Worm (Caenorhabditis elegans) whole organism, L2 larva: ENCODE results near the gene C45B11.2.

Experiments
- F13H6.1 ChIP-seq: sonication (generic microtip); optimal IDR thresholded peaks from 2 replicates; lab custom pipeline; 2016; ENCODE audit warnings: missing genetic modification characterization, missing compliant biosample characterization
- R02D3.7 ChIP-seq: fragments of 150-350 bp; optimal IDR thresholded peaks from 2 replicates; lab custom pipeline; 2014; ENCODE audit warnings: missing biosample characterization, missing genetic modification characterization
- Y55F3AM.14 ChIP-seq: fragments of 200-800 bp; sonication (Bioruptor generic); optimal IDR thresholded peaks from 2 replicates; lab custom pipeline; 2018; ENCODE audit warnings: mild to moderate bottlenecking, missing genetic modification characterization, missing compliant biosample characterization
- alr-1 ChIP-seq: fragments of 150-350 bp; optimal IDR thresholded peaks from 2 replicates; lab custom pipeline; 2014; ENCODE audit warnings: missing biosample characterization, missing genetic modification characterization
- ama-1 ChIP-seq: fragments of 150-350 bp; optimal IDR thresholded peaks from 2 replicates; lab custom pipeline; 2018; ENCODE audit warnings: inconsistent platforms
- blmp-1 ChIP-seq: sonication (generic microtip); optimal IDR thresholded peaks from 2 replicates; lab custom pipeline; 2017; ENCODE audit warnings: missing genetic modification characterization, mild to moderate bottlenecking, missing compliant biosample characterization, antibody characterized with exemption, moderate library complexity; ENCODE audit not compliant: insufficient read depth
- crh-2 ChIP-seq: sonication (generic microtip); optimal IDR thresholded peaks from 2 replicates; lab custom pipeline; 2017; ENCODE audit warnings: missing biosample characterization, missing genetic modification characterization
- dmd-4 ChIP-seq: sonication (generic microtip); optimal IDR thresholded peaks from 2 replicates; lab custom pipeline; 2017; ENCODE audit warnings: missing biosample characterization, missing genetic modification characterization
- egl-27 ChIP-seq: sonication (generic microtip); optimal IDR thresholded peaks from 3 replicates; lab custom pipeline; 2017; ENCODE audit warnings: missing biosample characterization, missing genetic modification reagents, missing genetic modification characterization
- elt-1 ChIP-seq: fragments of 150-350 bp; optimal IDR thresholded peaks from 2 replicates; lab custom pipeline; 2014; ENCODE audit warnings: missing biosample characterization, missing genetic modification characterization
- elt-3 ChIP-seq: sonication (generic microtip); optimal IDR thresholded peaks from 2 replicates; lab custom pipeline; 2017; ENCODE audit warnings: missing biosample characterization, missing genetic modification characterization
- fos-1 ChIP-seq: fragments of 150-350 bp; optimal IDR thresholded peaks from 2 replicates; lab custom pipeline; 2014; ENCODE audit warnings: missing biosample characterization, missing genetic modification characterization
- lin-11 ChIP-seq: fragments of 150-350 bp; sonication (generic microtip); optimal IDR thresholded peaks from 2 replicates; lab custom pipeline; 2014; ENCODE audit warnings: missing biosample characterization, missing genetic modification characterization, inconsistent platforms, mixed read lengths
- lin-13 ChIP-seq: fragments of 150-350 bp; optimal IDR thresholded peaks from 2 replicates; lab custom pipeline; 2014; ENCODE audit warnings: missing biosample characterization, missing genetic modification reagents, missing genetic modification characterization
- lin-39 ChIP-seq: fragments of 150-350 bp; optimal IDR thresholded peaks from 2 replicates; lab custom pipeline; 2014; ENCODE audit warnings: missing biosample characterization, missing genetic modification reagents, missing genetic modification characterization
- lsy-2 ChIP-seq, 2 experiments: fragments of 150-350 bp in 1 of 2; sonication (generic microtip) in 1 of 2; optimal IDR thresholded peaks; 2 replicates each; lab custom pipeline; 2014 to 2017; ENCODE audit warnings: missing biosample characterization in 2 of 2, missing genetic modification characterization in 2 of 2
- mab-5 ChIP-seq: fragments of 150-350 bp; optimal IDR thresholded peaks from 2 replicates; lab custom pipeline; 2014; ENCODE audit warnings: missing biosample characterization, missing genetic modification characterization
- mbf-1 ChIP-seq: sonication (generic microtip); optimal IDR thresholded peaks from 2 replicates; lab custom pipeline; 2017; ENCODE audit warnings: missing biosample characterization, missing genetic modification characterization
- mdl-1 ChIP-seq, 2 experiments: fragments of 150-350 bp in 1 of 2; sonication (generic microtip) in 1 of 2; optimal IDR thresholded peaks; 2 replicates each; lab custom pipeline; 2017; ENCODE audit warnings: missing biosample characterization in 2 of 2, missing genetic modification characterization in 2 of 2
- nhr-11 ChIP-seq: fragments of 150-350 bp; optimal IDR thresholded peaks from 2 replicates; lab custom pipeline; 2014; ENCODE audit warnings: missing biosample characterization, missing genetic modification characterization
- nhr-129 ChIP-seq: fragments of 150-350 bp; optimal IDR thresholded peaks from 2 replicates; lab custom pipeline; 2014; ENCODE audit warnings: missing biosample characterization, missing genetic modification characterization
- nhr-23 ChIP-seq: fragments of 150-350 bp; optimal IDR thresholded peaks from 2 replicates; lab custom pipeline; 2014; ENCODE audit warnings: missing biosample characterization, missing genetic modification reagents, missing genetic modification characterization
- nhr-25 ChIP-seq: fragments of 150-350 bp; sonication (generic microtip); optimal IDR thresholded peaks from 3 replicates; lab custom pipeline; 2014; ENCODE audit warnings: missing biosample characterization, missing genetic modification characterization
- nhr-6 ChIP-seq: fragments of 150-350 bp; optimal IDR thresholded peaks from 2 replicates; lab custom pipeline; 2014; ENCODE audit warnings: missing biosample characterization, missing genetic modification characterization
- nhr-77 ChIP-seq: fragments of 150-350 bp; optimal IDR thresholded peaks from 2 replicates; lab custom pipeline; 2014; ENCODE audit warnings: missing biosample characterization, missing genetic modification characterization
- sma-3 ChIP-seq: sonication (generic microtip); optimal IDR thresholded peaks from 2 replicates; lab custom pipeline; 2016; ENCODE audit warnings: missing genetic modification reagents, missing genetic modification characterization, missing compliant biosample characterization
- sma-9 ChIP-seq, 2 experiments: fragments of 150-350 bp in 1 of 2; sonication (generic microtip) in 1 of 2; optimal IDR thresholded peaks; 2 replicates each; lab custom pipeline; 2014 to 2016; ENCODE audit warnings: missing genetic modification characterization in 2 of 2, mild to moderate bottlenecking in 1 of 2, missing biosample characterization in 1 of 2, missing compliant biosample characterization in 1 of 2, missing genetic modification reagents in 1 of 2, moderate library complexity in 1 of 2
- unc-55 ChIP-seq: fragments of 150-350 bp; sonication (generic microtip); optimal IDR thresholded peaks from 3 replicates; lab custom pipeline; 2014; ENCODE audit warnings: missing biosample characterization, missing genetic modification reagents, missing genetic modification characterization
- zag-1 ChIP-seq: fragments of 150-350 bp; optimal IDR thresholded peaks from 2 replicates; lab custom pipeline; 2014; ENCODE audit warnings: missing biosample characterization, missing genetic modification characterization
- ztf-11 ChIP-seq: sonication (generic microtip); optimal IDR thresholded peaks from 2 replicates; lab custom pipeline; 2017; ENCODE audit warnings: missing biosample characterization, missing genetic modification characterization
- ztf-4 ChIP-seq: fragments of 150-350 bp; optimal IDR thresholded peaks from 2 replicates; lab custom pipeline; 2014; ENCODE audit warnings: missing biosample characterization, missing genetic modification characterization

C45B11.2 gene

DNA sequence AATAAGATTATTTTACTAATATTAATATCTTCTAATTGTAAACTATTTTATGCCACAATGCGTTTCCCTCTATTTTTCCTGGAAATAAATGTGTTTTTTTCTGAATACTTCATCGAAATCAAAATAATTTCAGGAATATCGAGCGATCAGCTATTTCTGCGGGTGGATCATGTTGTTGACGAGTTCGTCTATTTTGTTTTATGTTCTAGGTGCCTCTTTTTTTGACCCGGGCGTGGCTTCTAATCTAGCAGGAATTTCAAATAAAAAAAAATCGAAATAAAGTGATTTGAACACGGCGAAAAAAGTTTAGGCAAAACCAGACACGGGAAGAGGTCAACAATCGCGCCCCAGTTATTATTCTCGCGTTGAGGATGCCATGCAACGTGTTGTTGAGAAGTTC is 9.4 kb downstream of the C45B11.2 start, which contains the start of gene T04C12.33:
Gene T04C12.33 (plus strand): TSS at position 301 of the 400 bp plus-strand sequence.
- TF ChIP-seq sma-3 (GFP tag; lab: Kevin White, UChicago) (no peak), zag-1 (tag; lab: Kevin White, UChicago) (no peak), alr-1 (tag; lab: Kevin White, UChicago) (no peak), nhr-25 (no peak), blmp-1 (no peak), F13H6.1 (tag; lab: Kevin White, UChicago) (no peak), lsy-2 (tag; optimal IDR thresholded peaks at IDR 0.05; lab: Kevin White, UChicago) (no peak), ztf-11 (no peak), fos-1 (tag; lab: Kevin White, UChicago) (no peak), lin-13 (GFP tag; lab: Kevin White, UChicago) (no peak), sma-9 (GFP tag; optimal IDR thresholded peaks at IDR 0.05; lab: Kevin White, UChicago) (no peak), sma-9 (tag; optimal IDR thresholded peaks at IDR 0.05; lab: Kevin White, UChicago) (no peak)

DNA sequence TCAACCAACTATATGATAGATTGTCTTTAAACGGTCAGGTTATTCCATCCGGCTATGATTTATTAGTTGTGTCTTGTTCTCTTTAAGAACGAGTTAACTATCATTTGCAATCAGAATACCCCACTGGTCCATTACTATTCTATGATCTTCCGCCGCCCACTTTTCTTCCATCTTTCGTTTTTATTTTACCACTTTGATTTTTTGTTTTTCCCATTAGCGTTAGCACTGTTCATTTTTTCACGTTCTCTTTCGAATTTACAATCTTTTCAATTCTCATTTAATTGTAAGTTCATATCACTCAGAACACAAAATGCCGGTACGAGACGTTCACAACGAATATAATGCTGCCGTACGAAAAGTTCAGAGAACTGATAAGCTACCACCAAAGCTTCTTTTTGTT is 11.3 kb downstream of the C45B11.2 start, which contains the start of gene T04C12.7:
Gene T04C12.7 (plus strand): TSS at position 301 of the 400 bp plus-strand sequence.
- no peak for TF ChIP-seq zag-1 (tag; lab: Kevin White, UChicago)

DNA sequence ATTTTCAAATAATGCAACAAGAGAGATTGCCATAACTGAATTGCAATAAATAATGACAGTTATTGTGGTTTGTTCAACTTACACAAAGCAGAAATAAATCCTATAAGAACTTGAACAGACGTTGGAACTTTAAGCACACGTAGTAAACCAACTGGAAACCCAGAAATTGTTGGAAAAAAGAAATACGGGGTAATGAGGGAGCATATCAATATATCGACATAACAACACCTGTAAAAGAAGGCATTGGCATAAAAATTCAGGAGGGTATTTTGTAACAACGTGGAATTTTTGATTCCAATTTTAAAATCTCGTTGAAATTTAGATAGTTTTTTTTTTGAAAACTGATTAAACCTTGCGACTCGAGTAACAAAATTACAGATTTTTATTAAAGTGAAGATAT is 14.0 kb downstream of the C45B11.2 start:
- no peak for TF ChIP-seq mbf-1 (tag; lab: Kevin White, UChicago)

DNA sequence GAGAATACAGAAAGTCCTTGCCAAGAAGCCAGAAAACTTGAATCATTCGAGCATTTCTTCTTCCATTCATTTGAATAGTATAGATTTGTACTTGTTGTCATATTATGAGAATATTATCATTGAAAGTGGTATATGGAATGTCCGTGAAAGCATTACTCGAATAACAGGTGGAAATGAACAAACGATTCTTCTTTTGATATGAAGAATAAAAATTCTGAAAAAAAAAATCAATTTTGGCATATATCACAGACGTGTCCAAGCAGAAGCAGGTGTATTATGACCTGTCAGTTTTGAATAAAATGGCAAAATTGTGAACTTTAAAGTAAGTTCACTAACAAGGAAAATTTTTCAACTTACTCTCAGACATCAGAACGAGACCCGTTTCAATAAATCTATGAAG is 14.5 kb downstream of the C45B11.2 start, which contains the start of gene srh-75:
Gene srh-75 (minus strand): TSS at position 101 of the 400 bp plus-strand sequence.
- TF ChIP-seq mab-5 (tag; lab: Kevin White, UChicago) (no peak), Y55F3AM.14 (GFP tag; lab: Kevin White, UChicago) (no peak), fos-1 (tag; lab: Kevin White, UChicago) (no peak), nhr-77 (tag; lab: Kevin White, UChicago) (no peak), unc-55 (GFP tag; lab: Kevin White, UChicago) (no peak), elt-1 (tag; lab: Kevin White, UChicago) (no peak), elt-3 (no peak)

DNA sequence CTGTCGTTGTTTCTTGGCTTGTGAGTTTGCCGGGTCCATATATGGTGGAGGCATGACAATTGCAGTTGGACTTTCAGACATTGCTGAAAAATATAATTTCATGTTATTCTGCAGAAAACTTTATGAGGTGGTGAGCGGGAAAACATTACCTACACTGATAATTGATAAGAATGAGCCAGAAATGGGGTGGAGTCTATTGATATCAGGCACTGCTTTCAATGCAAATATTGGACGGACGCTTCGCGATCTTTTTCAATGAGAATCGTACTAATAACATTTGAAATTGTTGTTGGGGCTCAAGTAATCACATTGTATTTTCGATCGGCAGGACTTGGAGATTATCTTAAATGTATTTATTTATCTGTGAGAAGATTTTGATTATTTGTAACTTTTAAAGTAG is 16.7 kb downstream of the C45B11.2 start, which contains the start of gene T04C12.1:
Gene T04C12.1 (minus strand): TSS at position 90 of the 400 bp plus-strand sequence.
- no peak for TF ChIP-seq crh-2
- no peak for TF ChIP-seq dmd-4
- TF ChIP-seq egl-27 (tag; lab: Kevin White, UChicago): no peak
- TF ChIP-seq lsy-2 (tag; optimal IDR thresholded peaks at IDR 0.05; lab: Kevin White, UChicago): no peak
- TF ChIP-seq nhr-25: peak; percentile 29
- TF ChIP-seq lin-39 (tag; lab: Kevin White, UChicago): no peak
- TF ChIP-seq nhr-6: no peak
- TF ChIP-seq ama-1 (lab: Kevin White, UChicago): peak; percentile 56
- TF ChIP-seq fos-1 (tag; lab: Kevin White, UChicago): no peak
- TF ChIP-seq mdl-1 (tag; optimal IDR thresholded peaks at IDR 0.05; lab: Kevin White, UChicago): no peak
- no peak for TF ChIP-seq R02D3.7 (tag; lab: Kevin White, UChicago)
- peak; percentile 9 for TF ChIP-seq sma-9 (GFP tag; optimal IDR thresholded peaks at IDR 0.05; lab: Kevin White, UChicago)
- no peak for TF ChIP-seq sma-9 (tag; optimal IDR thresholded peaks at IDR 0.05; lab: Kevin White, UChicago)
- TF ChIP-seq sma-3 (GFP tag; lab: Kevin White, UChicago): no peak
- no peak for TF ChIP-seq nhr-23
- no peak for TF ChIP-seq nhr-11 (tag; lab: Kevin White, UChicago)

DNA sequence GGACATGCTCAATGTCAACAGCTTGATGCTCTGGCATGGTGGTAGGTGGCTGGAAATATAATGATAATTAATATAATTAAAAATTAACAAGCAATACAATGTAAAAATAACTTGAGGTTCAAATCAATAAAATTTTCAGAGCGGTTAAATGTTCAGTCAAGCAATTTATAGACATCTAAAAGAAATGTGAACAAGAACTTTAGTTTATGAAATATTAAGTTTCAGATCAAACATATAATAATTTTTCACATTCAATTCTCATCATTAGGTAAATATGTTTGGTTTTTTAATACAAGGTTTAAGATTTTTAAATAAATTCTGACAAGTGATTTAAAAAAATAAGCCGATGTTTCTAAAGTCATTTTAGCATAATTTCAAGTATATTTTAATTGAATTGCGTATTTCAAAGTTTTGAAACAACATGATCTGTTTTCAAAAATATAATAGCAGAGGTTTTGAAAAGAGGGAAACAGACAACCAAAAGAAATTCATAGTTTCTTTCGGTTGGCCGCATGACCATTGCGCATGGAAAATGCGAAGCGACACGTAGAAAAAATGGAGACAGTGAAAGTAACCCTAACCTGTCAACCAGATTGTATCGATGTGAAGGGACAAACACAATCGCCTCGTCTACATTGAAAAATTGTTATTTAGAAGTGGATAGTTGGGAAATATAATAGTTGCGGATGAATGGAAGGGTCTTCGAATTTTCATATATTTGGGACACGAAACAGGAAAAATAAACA is 17.9 kb downstream of the C45B11.2 start, which contains the start of gene T04C12.11:
Gene T04C12.11 (minus strand): TSS at position 51 of the 746 bp plus-strand sequence.
- TF ChIP-seq nhr-129 (tag; lab: Kevin White, UChicago) (peak; percentile 58), lin-11 (tag; lab: Kevin White, UChicago) (no peak), Y55F3AM.14 (GFP tag; lab: Kevin White, UChicago) (no peak), ama-1 (lab: Kevin White, UChicago) (no peak), blmp-1 (peak; percentile 95), nhr-23 (no peak), ztf-4 (tag; lab: Kevin White, UChicago) (no peak), nhr-6 (peak; percentile 13), R02D3.7 (tag; lab: Kevin White, UChicago) (no peak), fos-1 (tag; lab: Kevin White, UChicago) (peak; percentile 12), nhr-25 (peak; percentile 64), crh-2 (peak; percentile 69)
